Worm (Caenorhabditis elegans): ENCODE results near the gene rps-29.

The rps-29 gene

DNA sequence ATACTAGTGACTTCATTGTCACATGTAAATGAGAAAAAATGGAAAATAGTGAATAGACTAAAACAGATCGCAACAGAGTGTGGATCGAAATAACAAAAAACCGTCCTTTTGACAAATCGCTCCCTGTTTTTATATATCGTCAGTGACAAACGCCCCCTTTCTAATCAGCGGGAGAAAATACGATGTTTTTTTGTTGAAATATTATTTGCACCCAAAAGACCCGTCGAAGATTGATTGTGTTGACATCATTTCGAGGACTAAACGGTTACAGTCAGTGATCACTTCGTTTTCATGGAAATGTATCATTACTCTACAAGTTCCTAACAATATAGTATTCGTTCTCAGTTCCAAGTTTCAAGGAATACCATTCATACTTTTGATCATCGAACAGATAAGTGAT, 45.4 kb downstream of the rps-29 start, which contains the start of gene dos-3:
dos-3 (minus strand) TSS at position 101 of the 400 bp plus-strand sequence.
- TF ChIP-seq akir-1 (GFP tag; optimal IDR thresholded peaks at IDR 0.05) (no peak), aptf-2 (GFP tag; conservative IDR thresholded peaks at IDR 0.05) (no peak), ztf-18 (tag; optimal IDR thresholded peaks at IDR 0.05) (no peak), repo-1 (tag; optimal IDR thresholded peaks at IDR 0.05) (no peak), C06A6.2 (GFP tag; conservative IDR thresholded peaks at IDR 0.05) (no peak), F52B5.7 (tag; optimal IDR thresholded peaks at IDR 0.05) (no peak), C17E4.6 (GFP tag; IDR thresholded peaks at IDR 0.05) (no peak), ceh-91 (GFP tag; IDR thresholded peaks at IDR 0.05) (no peak), dpl-1 (GFP tag; optimal IDR thresholded peaks at IDR 0.05) (no peak), hsf-1 (GFP tag; IDR thresholded peaks at IDR 0.05) (no peak), athp-1 (tag; optimal IDR thresholded peaks at IDR 0.05) (no peak), tbp1 (GFP tag; optimal IDR thresholded peaks at IDR 0.05) (no peak)

DNA sequence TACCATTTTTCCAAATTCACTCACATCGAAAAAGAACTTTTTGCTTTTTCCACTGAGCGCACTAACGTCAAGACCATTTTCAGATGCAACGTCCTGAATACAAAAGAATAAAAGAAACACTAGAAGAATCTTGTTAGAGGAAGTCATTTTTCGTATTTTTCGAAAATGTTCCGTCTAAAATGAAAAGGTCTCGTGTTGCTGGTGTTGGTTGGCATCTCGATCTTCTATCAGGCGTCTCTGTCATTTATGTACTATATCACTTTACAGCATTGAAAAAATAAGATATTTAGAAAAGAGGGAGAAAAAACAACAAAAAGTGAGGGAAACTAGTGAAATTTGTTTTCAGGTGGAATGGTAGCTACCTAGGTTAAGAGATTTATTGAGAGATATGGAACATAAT, 47.1 kb downstream of the rps-29 start, which contains the start of gene K02F3.9:
K02F3.9 (minus strand) TSS at position 190 of the 400 bp plus-strand sequence.
- TF ChIP-seq ceh-79 (tag; optimal IDR thresholded peaks at IDR 0.05) (no peak), K11D2.4 (GFP tag; IDR thresholded peaks at IDR 0.05) (no peak), snpc-1.1 (tag; optimal IDR thresholded peaks at IDR 0.05; ENCODE audit: insufficient read depth) (no peak), ztf-26 (tag; optimal IDR thresholded peaks at IDR 0.05) (no peak), unc-130 (GFP tag; optimal IDR thresholded peaks at IDR 0.05) (no peak), T07F8.4 (tag; optimal IDR thresholded peaks at IDR 0.05) (no peak), ztf-6 (GFP tag; IDR thresholded peaks at IDR 0.05) (no peak), let-607 (tag; optimal IDR thresholded peaks at IDR 0.05) (no peak), rcor-1 (GFP tag; IDR thresholded peaks at IDR 0.05) (no peak), lir-1 (GFP tag; conservative IDR thresholded peaks at IDR 0.05) (no peak), efl-1 (GFP tag; optimal IDR thresholded peaks at IDR 0.05) (no peak), F49E8.2 (tag; optimal IDR thresholded peaks at IDR 0.05; ENCODE audit: insufficient read depth) (no peak), lin-54 (GFP tag; optimal IDR thresholded peaks at IDR 0.05) (no peak), ztf-22 (GFP tag; optimal IDR thresholded peaks at IDR 0.05) (no peak), nhr-80 (tag; optimal IDR thresholded peaks at IDR 0.05) (no peak), ccch-3 (GFP tag; optimal IDR thresholded peaks at IDR 0.05) (no peak), ztf-28 (GFP tag; IDR thresholded peaks at IDR 0.05) (no peak), fkh-3 (tag; optimal IDR thresholded peaks at IDR 0.05) (no peak), bed-1 (GFP tag; IDR thresholded peaks at IDR 0.05) (no peak), B0336.3 (GFP tag; IDR thresholded peaks at IDR 0.05) (no peak)

DNA sequence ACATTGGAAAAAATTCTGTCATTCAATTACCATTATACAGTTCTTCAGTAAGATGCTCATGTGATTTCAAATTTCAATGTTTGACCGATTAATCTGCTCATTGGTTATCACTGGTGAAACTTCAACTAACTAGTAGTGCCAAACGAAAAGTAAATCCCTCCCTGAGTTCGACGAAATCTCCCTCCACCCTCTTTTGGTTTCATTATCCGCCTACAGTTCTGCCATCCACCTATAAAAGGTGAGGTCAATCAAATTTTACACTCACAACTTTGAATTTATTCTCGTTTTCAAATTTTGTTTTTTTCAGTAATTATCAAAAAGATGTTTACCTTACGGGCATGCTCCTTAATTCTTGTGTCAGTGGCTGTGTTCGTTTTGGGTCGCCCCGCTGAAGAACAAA, 48.5 kb downstream of the rps-29 start, which contains the start of gene far-8:
far-8 (plus strand) TSS at position 301 of the 400 bp plus-strand sequence.
- TF ChIP-seq F22D6.2 (tag; optimal IDR thresholded peaks at IDR 0.05) (no peak), mel-28 (tag; optimal IDR thresholded peaks at IDR 0.05; ENCODE audit: borderline replicate concordance) (no peak), chd-7 (tag; optimal IDR thresholded peaks at IDR 0.05) (no peak), ceh-91 (GFP tag; IDR thresholded peaks at IDR 0.05) (no peak), snpc-3.4 (tag; optimal IDR thresholded peaks at IDR 0.05) (no peak), F57A8.1 (GFP tag; optimal IDR thresholded peaks at IDR 0.05) (no peak), ama-1 (optimal IDR thresholded peaks at IDR 0.05) (no peak), ama-1 (GFP tag; optimal IDR thresholded peaks at IDR 0.05) (no peak), ccch-3 (GFP tag; optimal IDR thresholded peaks at IDR 0.05) (no peak), hrde-1 (tag; optimal IDR thresholded peaks at IDR 0.05; ENCODE audit: borderline replicate concordance) (no peak), Y53F4B.3 (GFP tag; IDR thresholded peaks at IDR 0.05) (no peak), egrh-3 (GFP tag; IDR thresholded peaks at IDR 0.05) (no peak), mcd-1 (GFP tag; IDR thresholded peaks at IDR 0.05) (no peak)

Data from whole organism, young adult.